Fruit fly (Drosophila melanogaster) whole organism, embryonic: ENCODE data around the gene Txl.

Experiments
- Antp ChIP-seq: fragments of 200-800 bp; sonication (Bioruptor generic); optimal IDR thresholded peaks from 3 replicates; lab custom pipeline; 2016; ENCODE audit warnings: missing biosample characterization, missing genetic modification characterization
- Atf3 ChIP-seq: fragments of 200-800 bp; sonication (Bioruptor generic); optimal IDR thresholded peaks from 3 replicates; lab custom pipeline; 2016; ENCODE audit warnings: missing biosample characterization, missing genetic modification characterization
- B-H1 ChIP-seq: fragments of 200-800 bp; sonication (Bioruptor generic); IDR thresholded peaks from 3 replicates; pipeline ENCODE4 v1.3.6; 2022; ENCODE audit warnings: missing biosample characterization, missing genetic modification characterization
- Blimp-1 ChIP-seq: fragments of 200-800 bp; sonication (Bioruptor generic); optimal IDR thresholded peaks from 3 replicates; lab custom pipeline; 2018; ENCODE audit warnings: missing biosample characterization, missing genetic modification characterization, mild to moderate bottlenecking, moderate library complexity, missing genetic modification reagents
- CG10209 ChIP-seq: fragments of 200-800 bp; sonication (Bioruptor generic); optimal IDR thresholded peaks from 3 replicates; lab custom pipeline; 2017; ENCODE audit warnings: missing biosample characterization, mild to moderate bottlenecking, missing genetic modification characterization, missing genetic modification reagents
- CG1024 ChIP-seq: fragments of 200-800 bp; sonication (Bioruptor generic); IDR thresholded peaks from 2 replicates; pipeline ENCODE4 v1.3.6; 2022; ENCODE audit warnings: missing biosample characterization, missing genetic modification characterization
- CG10543 ChIP-seq: fragments of 200-800 bp; sonication (Bioruptor generic); optimal IDR thresholded peaks from 3 replicates; lab custom pipeline; 2017; ENCODE audit warnings: missing biosample characterization, mild to moderate bottlenecking, missing genetic modification characterization, moderate library complexity
- CG10959 ChIP-seq: fragments of 200-800 bp; sonication (Bioruptor generic); IDR thresholded peaks from 2 replicates; pipeline ENCODE4 v1.3.6; 2022; ENCODE audit warnings: missing biosample characterization, missing genetic modification characterization
- CG12071 ChIP-seq: fragments of 200-800 bp; sonication (Bioruptor generic); optimal IDR thresholded peaks from 3 replicates; lab custom pipeline; 2018; ENCODE audit warnings: missing biosample characterization, mild to moderate bottlenecking, missing genetic modification characterization
- CG13894 ChIP-seq: fragments of 200-800 bp; sonication (Bioruptor generic); optimal IDR thresholded peaks from 3 replicates; lab custom pipeline; 2018; ENCODE audit warnings: missing biosample characterization, mild to moderate bottlenecking, missing genetic modification characterization, moderate library complexity
- CG15011 ChIP-seq: fragments of 200-800 bp; sonication (Bioruptor generic); optimal IDR thresholded peaks from 3 replicates; lab custom pipeline; 2018; ENCODE audit warnings: missing biosample characterization, mild to moderate bottlenecking, missing genetic modification characterization
- CG16815 ChIP-seq: fragments of 200-800 bp; sonication (Bioruptor generic); optimal IDR thresholded peaks from 3 replicates; lab custom pipeline; 2017; ENCODE audit warnings: missing biosample characterization, mild to moderate bottlenecking, missing genetic modification characterization
- CG30403 ChIP-seq: fragments of 200-800 bp; sonication (Bioruptor generic); optimal IDR thresholded peaks from 3 replicates; lab custom pipeline; 2016; ENCODE audit warnings: missing biosample characterization, missing genetic modification characterization
- CG31388 ChIP-seq: fragments of 200-800 bp; sonication (Bioruptor generic); optimal IDR thresholded peaks from 2 replicates; lab custom pipeline; 2016; ENCODE audit warnings: missing biosample characterization, missing genetic modification characterization
- CG5245 ChIP-seq: fragments of 200-800 bp; sonication (Bioruptor generic); optimal IDR thresholded peaks from 3 replicates; lab custom pipeline; 2016; ENCODE audit warnings: missing biosample characterization, missing genetic modification characterization
- CG6175 ChIP-seq: fragments of 200-800 bp; sonication (Bioruptor generic); IDR thresholded peaks from 3 replicates; pipeline ENCODE4 v1.3.6; 2022; ENCODE audit warnings: missing biosample characterization, missing genetic modification characterization
- CG6689 ChIP-seq: fragments of 200-800 bp; sonication (Bioruptor generic); IDR thresholded peaks from 2 replicates; pipeline ENCODE4 v1.3.6; 2022; ENCODE audit warnings: missing biosample characterization, missing genetic modification characterization
- CG7372 ChIP-seq: fragments of 200-800 bp; sonication (Bioruptor generic); IDR thresholded peaks from 2 replicates; pipeline ENCODE4 v1.3.6; 2022; ENCODE audit warnings: missing biosample characterization, missing genetic modification characterization
- CG8478 ChIP-seq: fragments of >200 bp; optimal IDR thresholded peaks from 2 replicates; lab custom pipeline; 2018
- CG8944 ChIP-seq: fragments of 200-800 bp; sonication (Bioruptor generic); optimal IDR thresholded peaks from 3 replicates; lab custom pipeline; 2016; ENCODE audit warnings: missing biosample characterization, missing genetic modification characterization
- CG9876 ChIP-seq: fragments of 200-800 bp; sonication (Bioruptor generic); optimal IDR thresholded peaks from 2 replicates; lab custom pipeline; 2016; ENCODE audit warnings: missing biosample characterization, missing genetic modification characterization
- Dip2 ChIP-seq: fragments of 200-800 bp; sonication (Bioruptor generic); IDR thresholded peaks from 2 replicates; pipeline ENCODE4 v1.3.6; 2022; ENCODE audit warnings: missing biosample characterization, missing genetic modification characterization
- Dp ChIP-seq: fragments of 200-800 bp; sonication (Bioruptor generic); optimal IDR thresholded peaks from 2 replicates; lab custom pipeline; 2018; ENCODE audit warnings: missing biosample characterization, mild to moderate bottlenecking, missing genetic modification characterization, moderate library complexity
- Eip74EF ChIP-seq, 2 experiments: fragments of 200-800 bp in 1 of 2; fragments of >200 bp in 1 of 2; sonication (Bioruptor generic) in 1 of 2; optimal IDR thresholded peaks; 2 replicates each; lab custom pipeline; 2017 to 2019; ENCODE audit warnings: missing biosample characterization in 2 of 2, missing genetic modification characterization in 2 of 2, mild to moderate bottlenecking in 1 of 2, moderate library complexity in 1 of 2
- Fer2 ChIP-seq: fragments of 200-800 bp; sonication (Bioruptor generic); optimal IDR thresholded peaks from 2 replicates; lab custom pipeline; 2018; ENCODE audit warnings: missing biosample characterization, mild to moderate bottlenecking, missing genetic modification characterization, moderate library complexity
- Fer3 ChIP-seq: fragments of 200-800 bp; sonication (Bioruptor generic); optimal IDR thresholded peaks from 2 replicates; lab custom pipeline; 2018; ENCODE audit warnings: missing biosample characterization, mild to moderate bottlenecking, missing genetic modification characterization, moderate library complexity
- MESR4 ChIP-seq: fragments of 200-800 bp; sonication (Bioruptor generic); optimal IDR thresholded peaks from 2 replicates; lab custom pipeline; 2018; ENCODE audit warnings: missing biosample characterization, mild to moderate bottlenecking, missing genetic modification characterization, moderate library complexity
- MTF-1 ChIP-seq: fragments of 200-800 bp; sonication (Bioruptor generic); optimal IDR thresholded peaks from 2 replicates; lab custom pipeline; 2018; ENCODE audit warnings: missing biosample characterization, mild to moderate bottlenecking, missing genetic modification characterization, borderline replicate concordance
- NC2α ChIP-seq: fragments of 200-800 bp; sonication (Bioruptor generic); optimal IDR thresholded peaks from 2 replicates; lab custom pipeline; 2016; ENCODE audit warnings: missing biosample characterization, missing genetic modification characterization
- NC2β ChIP-seq: fragments of 200-800 bp; sonication (Bioruptor generic); optimal IDR thresholded peaks from 2 replicates; lab custom pipeline; 2016; ENCODE audit warnings: missing biosample characterization, missing genetic modification characterization
- Opbp ChIP-seq: fragments of 200-800 bp; sonication (Bioruptor generic); IDR thresholded peaks from 3 replicates; pipeline ENCODE4 v1.3.6; 2022; ENCODE audit warnings: missing biosample characterization, missing genetic modification characterization; ENCODE audit not compliant: partially characterized antibody
- Ptx1 ChIP-seq: fragments of 200-800 bp; sonication (Bioruptor generic); IDR thresholded peaks from 2 replicates; pipeline ENCODE4 v1.3.6; 2022; ENCODE audit warnings: missing biosample characterization, missing genetic modification characterization
- Ravus ChIP-seq: fragments of 200-800 bp; sonication (Bioruptor generic); IDR thresholded peaks from 2 replicates; pipeline ENCODE4 v1.3.6; 2022; ENCODE audit warnings: missing biosample characterization, missing genetic modification characterization
- Rfx ChIP-seq: fragments of 200-800 bp; sonication (Bioruptor generic); IDR thresholded peaks from 2 replicates; pipeline ENCODE4 v1.3.6; 2022; ENCODE audit warnings: missing biosample characterization, missing genetic modification characterization
- Six4 ChIP-seq: fragments of 200-800 bp; sonication (Bioruptor generic); optimal IDR thresholded peaks from 2 replicates; lab custom pipeline; 2016; ENCODE audit warnings: missing biosample characterization, missing genetic modification characterization
- amos ChIP-seq: fragments of 200-800 bp; sonication (Bioruptor generic); IDR thresholded peaks from 2 replicates; pipeline ENCODE4 v1.3.6; 2022; ENCODE audit warnings: missing biosample characterization, missing genetic modification characterization; ENCODE audit not compliant: partially characterized antibody
- bowl ChIP-seq: fragments of 200-800 bp; sonication (Bioruptor generic); IDR thresholded peaks from 2 replicates; pipeline ENCODE4 v1.3.6; 2022; ENCODE audit warnings: missing biosample characterization, missing genetic modification characterization
- caup ChIP-seq: fragments of 200-800 bp; sonication (Bioruptor generic); optimal IDR thresholded peaks from 3 replicates; lab custom pipeline; 2017; ENCODE audit warnings: missing biosample characterization, mild to moderate bottlenecking, missing genetic modification characterization, moderate library complexity; ENCODE audit not compliant: severe bottlenecking
- ci ChIP-seq: fragments of 200-800 bp; sonication (Bioruptor generic); IDR thresholded peaks from 3 replicates; pipeline ENCODE4 v1.3.6; 2022; ENCODE audit warnings: missing biosample characterization, missing genetic modification characterization
- dati ChIP-seq: fragments of 200-800 bp; sonication (Bioruptor generic); IDR thresholded peaks from 2 replicates; pipeline ENCODE4 v1.3.6; 2022; ENCODE audit warnings: missing biosample characterization, missing genetic modification characterization
- dm ChIP-seq: fragments of 200-800 bp; sonication (Bioruptor generic); optimal IDR thresholded peaks from 3 replicates; lab custom pipeline; 2016; ENCODE audit warnings: missing biosample characterization, missing genetic modification characterization
- gcm2 ChIP-seq: fragments of 200-800 bp; sonication (Bioruptor generic); optimal IDR thresholded peaks from 2 replicates; lab custom pipeline; 2016; ENCODE audit warnings: missing biosample characterization, missing genetic modification characterization
- gem ChIP-seq: fragments of 200-800 bp; sonication (Bioruptor generic); optimal IDR thresholded peaks from 2 replicates; lab custom pipeline; 2019; ENCODE audit warnings: missing biosample characterization, mild to moderate bottlenecking, missing genetic modification characterization, moderate library complexity
- nau ChIP-seq: fragments of 200-800 bp; sonication (Bioruptor generic); optimal IDR thresholded peaks from 3 replicates; lab custom pipeline; 2017; ENCODE audit warnings: missing biosample characterization, mild to moderate bottlenecking, missing genetic modification characterization, missing genetic modification reagents
- ranshi ChIP-seq: fragments of 200-800 bp; sonication (Bioruptor generic); IDR thresholded peaks from 2 replicates; pipeline ENCODE4 v1.3.6; 2022; ENCODE audit warnings: missing biosample characterization, missing genetic modification characterization
- sens-2 ChIP-seq: fragments of 200-800 bp; sonication (Bioruptor generic); IDR thresholded peaks from 2 replicates; pipeline ENCODE4 v1.3.6; 2022; ENCODE audit warnings: missing biosample characterization, missing genetic modification characterization
- sug ChIP-seq: fragments of 200-800 bp; optimal IDR thresholded peaks from 2 replicates; lab custom pipeline; 2019; ENCODE audit warnings: missing biosample characterization, mild to moderate bottlenecking, missing genetic modification characterization, moderate library complexity
- twi ChIP-seq: fragments of 200-800 bp; optimal IDR thresholded peaks from 2 replicates; lab custom pipeline; 2019; ENCODE audit warnings: missing biosample characterization, mild to moderate bottlenecking, missing genetic modification characterization, moderate library complexity
- wek ChIP-seq: fragments of 200-800 bp; sonication (Bioruptor generic); optimal IDR thresholded peaks from 3 replicates; lab custom pipeline; 2018; ENCODE audit warnings: missing biosample characterization, mild to moderate bottlenecking, missing genetic modification characterization, moderate library complexity
- zfh2 ChIP-seq: fragments of 200-800 bp; sonication (Bioruptor generic); optimal IDR thresholded peaks from 2 replicates; lab custom pipeline; 2016; ENCODE audit warnings: missing biosample characterization, missing genetic modification characterization

The Txl gene

dm6 chr3L:5810633-5811341, 45.1 kb downstream of the Txl start, which contains the start of the genes S6k and kri (continued):
- TF ChIP-seq nau (GFP tag; lab: Kevin White, UChicago) (peak; percentile 17), Ravus (GFP tag; lab: Robert Waterston, UW) (no peak), caup (GFP tag; lab: Kevin White, UChicago) (no peak), CG30403 (GFP tag; lab: Kevin White, UChicago) (no peak), Dp (GFP tag; lab: Kevin White, UChicago) (peak; percentile 39), CG12071 (GFP tag; lab: Kevin White, UChicago) (no peak), CG16815 (no peak), CG13894 (tag; lab: Kevin White, UChicago) (peak; percentile 42), NC2α (GFP tag; lab: Kevin White, UChicago) (peak; percentile 7), CG10209 (GFP tag; lab: Kevin White, UChicago) (peak; percentile 25), CG8478 (lab: Kevin White, UChicago) (peak; percentile 62), dm (GFP tag; lab: Kevin White, UChicago) (peak; percentile 99), Blimp-1 (GFP tag; lab: Kevin White, UChicago) (no peak), CG7372 (no peak), Rfx (GFP tag; lab: Robert Waterston, UW) (peak; percentile 31; the same call in 1 of the 2 replicates), Opbp (peak; percentile 66; the same call in 2 of the 3 replicates), ci (peak; percentile 56), Fer2 (no peak), amos (peak; percentile 48), Fer3 (tag; lab: Kevin White, UChicago) (no peak), dati (no peak), NC2β (peak; percentile 37), CG9876 (GFP tag; lab: Kevin White, UChicago) (no peak), sug (tag; lab: Kevin White, UChicago) (peak; percentile 77), Atf3 (GFP tag; lab: Kevin White, UChicago) (no peak), MTF-1 (GFP tag; lab: Kevin White, UChicago) (peak; percentile 66), Ptx1 (GFP tag; lab: Robert Waterston, UW) (no peak), sens-2 (no peak), MESR4 (peak; percentile 99), gcm2 (GFP tag; lab: Kevin White, UChicago) (no peak), CG6689 (GFP tag; lab: Robert Waterston, UW) (no peak), gem (no peak), bowl (GFP tag; lab: Robert Waterston, UW) (no peak), zfh2 (GFP tag; lab: Kevin White, UChicago) (no peak), CG31388 (GFP tag; lab: Kevin White, UChicago) (no peak), CG1024 (GFP tag; lab: Robert Waterston, UW) (no peak), CG8944 (GFP tag; lab: Kevin White, UChicago) (no peak), CG10543 (peak; percentile 80), CG5245 (GFP tag; lab: Kevin White, UChicago) (no peak), Dip2 (GFP tag; lab: Robert Waterston, UW) (no peak), ranshi (GFP tag; lab: Robert Waterston, UW) (no peak), wek (GFP tag; lab: Kevin White, UChicago) (peak; percentile 17), B-H1 (GFP tag; lab: Robert Waterston, UW) (no peak), CG6175 (no peak), CG15011 (GFP tag; lab: Kevin White, UChicago) (no peak), Eip74EF (GFP tag; optimal IDR thresholded peaks at IDR 0.05; lab: Kevin White, UChicago) (peak in 1 of 2 experiments; percentile 40), Six4 (no peak), Antp (GFP tag; lab: Kevin White, UChicago) (no peak), twi (tag; lab: Kevin White, UChicago) (no peak), CG10959 (no peak)
